Fruit fly (Drosophila melanogaster) whole organism, prepupa: ENCODE results near the gene U2af38.
A peak's percentile ranks its signal among the peaks of the same experiment; 100 is the strongest.

ENCODE experiments used
- CG32006 ChIP-seq: fragments of 200-800 bp; sonication (Bioruptor generic); optimal IDR thresholded peaks from 3 replicates; lab custom pipeline; 2017; ENCODE audit warnings: missing biosample characterization, mild to moderate bottlenecking, missing genetic modification characterization
- Lpt ChIP-seq: fragments of 200-800 bp; sonication (Bioruptor generic); optimal IDR thresholded peaks from 3 replicates; lab custom pipeline; 2016; ENCODE audit warnings: missing biosample characterization, missing genetic modification characterization
- topi ChIP-seq: fragments of 200-800 bp; sonication (Bioruptor generic); optimal IDR thresholded peaks from 3 replicates; lab custom pipeline; 2016; ENCODE audit warnings: missing biosample characterization, missing genetic modification characterization
- vri ChIP-seq: fragments of 200-800 bp; sonication (Bioruptor generic); optimal IDR thresholded peaks from 3 replicates; lab custom pipeline; 2016; ENCODE audit warnings: missing biosample characterization, mild to moderate bottlenecking, missing genetic modification characterization

DNA sequence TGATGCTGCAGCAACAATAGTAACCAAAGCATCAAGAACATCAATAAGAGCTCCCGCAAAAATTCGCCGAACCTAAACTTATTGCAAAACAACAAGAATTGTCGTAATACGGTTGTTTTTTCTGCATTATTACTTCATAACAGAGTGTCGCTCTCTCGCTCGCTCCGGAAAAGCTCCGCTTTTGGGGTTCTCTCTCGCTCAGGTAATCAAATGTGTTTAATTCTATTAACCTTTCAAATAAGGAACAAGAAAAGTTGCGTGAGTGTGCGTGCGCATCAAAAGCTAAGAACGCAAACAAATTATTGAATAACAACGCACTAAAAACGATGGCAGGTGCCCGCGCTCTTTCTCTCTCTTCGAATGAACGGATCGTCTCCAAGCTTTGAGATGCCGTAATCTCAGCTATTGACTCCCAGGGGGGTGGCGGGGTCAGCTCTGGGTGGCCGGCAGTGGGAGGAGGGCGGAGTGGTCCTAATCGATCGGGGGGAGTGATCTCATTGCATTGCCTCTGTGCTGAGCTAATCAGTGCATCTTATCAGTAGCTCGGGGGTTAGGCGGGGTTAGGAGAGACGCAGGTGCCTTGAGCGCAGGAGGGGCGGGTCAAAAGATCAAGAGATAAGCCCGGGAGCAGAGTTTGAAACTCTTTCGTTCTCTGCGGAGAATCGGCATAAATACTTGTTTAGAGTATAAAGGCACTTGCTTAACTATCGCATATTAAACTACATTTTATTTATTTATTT is 11.9 kb upstream of the U2af38 start:
- TF ChIP-seq topi (GFP tag; lab: Kevin White, UChicago) (no peak), Lpt (GFP tag; lab: Kevin White, UChicago) (no peak), CG32006 (GFP tag; lab: Kevin White, UChicago) (no peak), vri (peak; percentile 61)
